Worm (Caenorhabditis elegans) whole organism, young adult: ENCODE data around the gene srxa-10.

ENCODE experiments used
- B0019.2 ChIP-seq: fragments of 200-800 bp; sonication (Bioruptor generic); conservative IDR thresholded peaks from 2 replicates; pipeline ENCODE4 v1.3.6; 2022; ENCODE audit warnings: missing genetic modification reagents, missing genetic modification characterization, missing compliant biosample characterization
- B0035.1 ChIP-seq: sonication (generic microtip); optimal IDR thresholded peaks from 2 replicates; lab custom pipeline; 2016; ENCODE audit warnings: missing genetic modification characterization, mild to moderate bottlenecking, missing compliant biosample characterization, missing genotype, missing genetic modification reagents
- F37B4.10 ChIP-seq: fragments of 200-800 bp; sonication (Bioruptor generic); IDR thresholded peaks from 2 replicates; pipeline ENCODE4 v1.3.6; 2022; ENCODE audit warnings: missing genetic modification characterization, missing compliant biosample characterization
- F52B5.7 ChIP-seq: sonication (generic microtip); optimal IDR thresholded peaks from 2 replicates; lab custom pipeline; 2016; ENCODE audit warnings: mild to moderate bottlenecking, missing genetic modification characterization, missing compliant biosample characterization
- Y67H2A.10 ChIP-seq: fragments of 200-800 bp; sonication (Bioruptor generic); conservative IDR thresholded peaks from 2 replicates; pipeline ENCODE4 v1.3.6; 2022; ENCODE audit warnings: missing genetic modification reagents, missing genetic modification characterization, missing compliant biosample characterization
- akir-1 ChIP-seq: fragments of 200-800 bp; sonication (Bioruptor generic); optimal IDR thresholded peaks from 2 replicates; lab custom pipeline; 2018; ENCODE audit warnings: mild to moderate bottlenecking, missing genetic modification characterization, moderate library complexity, missing compliant biosample characterization
- aptf-3 ChIP-seq: fragments of 200-800 bp; sonication (Bioruptor generic); IDR thresholded peaks from 2 replicates; pipeline ENCODE4 v1.3.6; 2022; ENCODE audit warnings: missing genetic modification characterization, missing compliant biosample characterization
- atf-7 ChIP-seq: sonication (generic microtip); optimal IDR thresholded peaks from 2 replicates; lab custom pipeline; 2017; ENCODE audit warnings: mild to moderate bottlenecking, missing genetic modification characterization, missing compliant biosample characterization
- attf-6 ChIP-seq: fragments of 200-800 bp; sonication (Bioruptor generic); IDR thresholded peaks from 2 replicates; pipeline ENCODE4 v1.3.6; 2022; ENCODE audit warnings: missing genetic modification reagents, missing genetic modification characterization, missing compliant biosample characterization
- bed-1 ChIP-seq: fragments of 200-800 bp; sonication (Bioruptor generic); IDR thresholded peaks from 2 replicates; pipeline ENCODE4 v1.3.6; 2022; ENCODE audit warnings: missing genetic modification reagents, missing genetic modification characterization, missing compliant biosample characterization
- ccch-3 ChIP-seq: fragments of 200-800 bp; sonication (Bioruptor generic); optimal IDR thresholded peaks from 2 replicates; lab custom pipeline; 2018; ENCODE audit warnings: mild to moderate bottlenecking, missing genetic modification characterization, missing compliant biosample characterization
- cebp-1 ChIP-seq, 2 experiments: fragments of 200-800 bp in 1 of 2; sonication (Bioruptor generic) in 1 of 2; sonication (generic microtip) in 1 of 2; IDR thresholded peaks in 1 of 2; optimal IDR thresholded peaks in 1 of 2; 2 replicates each; pipeline versions ENCODE4 v1.3.6 to Lab custom; 2017 to 2022; ENCODE audit warnings: missing compliant biosample characterization in 2 of 2, missing genetic modification characterization in 2 of 2, mild to moderate bottlenecking in 1 of 2, missing genetic modification reagents in 1 of 2, moderate library complexity in 1 of 2
- ceh-100 ChIP-seq: fragments of 200-800 bp; sonication (Bioruptor generic); IDR thresholded peaks from 2 replicates; pipeline ENCODE4 v1.3.6; 2022; ENCODE audit warnings: missing genetic modification reagents, missing genetic modification characterization, missing compliant biosample characterization
- ceh-40 ChIP-seq: fragments of 200-800 bp; sonication (Bioruptor generic); IDR thresholded peaks from 2 replicates; pipeline ENCODE4 v1.3.6; 2022; ENCODE audit warnings: missing genetic modification characterization, missing compliant biosample characterization
- ceh-79 ChIP-seq: sonication (generic microtip); optimal IDR thresholded peaks from 2 replicates; lab custom pipeline; 2017; ENCODE audit warnings: mild to moderate bottlenecking, missing genetic modification characterization, missing compliant biosample characterization
- die-1 ChIP-seq: sonication (generic microtip); optimal IDR thresholded peaks from 2 replicates; lab custom pipeline; 2016; ENCODE audit warnings: missing genotype, mild to moderate bottlenecking, missing genetic modification characterization, missing compliant biosample characterization
- dox-1 ChIP-seq: fragments of 200-800 bp; sonication (Bioruptor generic); IDR thresholded peaks from 2 replicates; pipeline ENCODE4 v1.3.6; 2022; ENCODE audit warnings: missing genetic modification reagents, missing genetic modification characterization, missing compliant biosample characterization
- dpff-1 ChIP-seq: sonication (generic microtip); optimal IDR thresholded peaks from 2 replicates; lab custom pipeline; 2017; ENCODE audit warnings: mild to moderate bottlenecking, missing genetic modification characterization, missing compliant biosample characterization
- efl-1 ChIP-seq: fragments of 150-350 bp; optimal IDR thresholded peaks from 2 replicates; lab custom pipeline; 2014; ENCODE audit warnings: missing biosample characterization, missing genetic modification reagents, missing genetic modification characterization
- egl-44 ChIP-seq: fragments of 200-800 bp; sonication (Bioruptor generic); IDR thresholded peaks from 2 replicates; pipeline ENCODE4 v1.3.6; 2022; ENCODE audit warnings: missing genetic modification reagents, missing genetic modification characterization, missing compliant biosample characterization
- egrh-3 ChIP-seq: fragments of 200-800 bp; sonication (Bioruptor generic); IDR thresholded peaks from 2 replicates; pipeline ENCODE4 v1.3.6; 2022; ENCODE audit warnings: missing genetic modification reagents, missing genetic modification characterization, missing compliant biosample characterization
- gei-17 ChIP-seq: fragments of 200-800 bp; sonication (Bioruptor generic); optimal IDR thresholded peaks from 2 replicates; lab custom pipeline; 2018; ENCODE audit warnings: mild to moderate bottlenecking, missing genetic modification characterization, missing compliant biosample characterization
- him-1 ChIP-seq: sonication (generic microtip); optimal IDR thresholded peaks from 2 replicates; lab custom pipeline; 2016; ENCODE audit warnings: missing genotype, missing genetic modification reagents, missing genetic modification characterization, missing compliant biosample characterization
- hlh-26 ChIP-seq: fragments of 200-800 bp; sonication (Bioruptor generic); conservative IDR thresholded peaks from 2 replicates; pipeline ENCODE4 v1.3.6; 2022; ENCODE audit warnings: missing genetic modification reagents, missing genetic modification characterization, missing compliant biosample characterization
- lag-1 ChIP-seq: fragments of 200-800 bp; sonication (Bioruptor generic); IDR thresholded peaks from 2 replicates; pipeline ENCODE4 v1.3.6; 2022; ENCODE audit warnings: missing genetic modification reagents, missing genetic modification characterization, missing compliant biosample characterization
- lin-54 ChIP-seq: fragments of 200-800 bp; sonication (Bioruptor generic); optimal IDR thresholded peaks from 2 replicates; lab custom pipeline; 2018; ENCODE audit warnings: mild to moderate bottlenecking, missing genetic modification characterization, missing compliant biosample characterization
- lsy-27 ChIP-seq: sonication (generic microtip); optimal IDR thresholded peaks from 2 replicates; lab custom pipeline; 2017; ENCODE audit warnings: missing genetic modification characterization, mild to moderate bottlenecking, missing compliant biosample characterization, antibody characterized with exemption, missing genotype, borderline replicate concordance; ENCODE audit not compliant: insufficient read depth
- madf-3 ChIP-seq: fragments of 200-800 bp; sonication (Bioruptor generic); IDR thresholded peaks from 2 replicates; pipeline ENCODE4 v1.3.6; 2022; ENCODE audit warnings: missing genetic modification reagents, missing genetic modification characterization, missing compliant biosample characterization
- madf-6 ChIP-seq: fragments of 200-800 bp; sonication (Bioruptor generic); IDR thresholded peaks from 2 replicates; pipeline ENCODE4 v1.3.6; 2022; ENCODE audit warnings: missing genetic modification reagents, missing genetic modification characterization, missing compliant biosample characterization
- mcd-1 ChIP-seq: fragments of 200-800 bp; sonication (Bioruptor generic); IDR thresholded peaks from 2 replicates; pipeline ENCODE4 v1.3.6; 2022; ENCODE audit warnings: missing genetic modification reagents, missing genetic modification characterization, missing compliant biosample characterization
- mes-4 ChIP-seq: sonication (generic microtip); optimal IDR thresholded peaks from 2 replicates; lab custom pipeline; 2016; ENCODE audit warnings: missing genotype, missing genetic modification characterization, missing compliant biosample characterization
- nfya-1 ChIP-seq: sonication (generic microtip); optimal IDR thresholded peaks from 2 replicates; lab custom pipeline; 2017; ENCODE audit warnings: antibody characterized with exemption, missing compliant biosample characterization, missing genetic modification characterization, borderline replicate concordance; ENCODE audit not compliant: insufficient read depth
- nfyb-1 ChIP-seq: fragments of 200-800 bp; sonication (Bioruptor generic); IDR thresholded peaks from 2 replicates; pipeline ENCODE4 v1.3.6; 2022; ENCODE audit warnings: missing genetic modification reagents, missing genetic modification characterization, missing compliant biosample characterization
- nhr-120 ChIP-seq: fragments of 200-800 bp; sonication (Bioruptor generic); IDR thresholded peaks from 2 replicates; pipeline ENCODE4 v1.3.6; 2022; ENCODE audit warnings: missing genetic modification characterization, missing compliant biosample characterization
- nhr-179 ChIP-seq: sonication (generic microtip); optimal IDR thresholded peaks from 2 replicates; lab custom pipeline; 2016; ENCODE audit warnings: mild to moderate bottlenecking, missing genetic modification characterization, missing compliant biosample characterization
- nhr-80 ChIP-seq: sonication (generic microtip); optimal IDR thresholded peaks from 2 replicates; lab custom pipeline; 2016; ENCODE audit warnings: missing genetic modification characterization, missing compliant biosample characterization
- snpc-4 ChIP-seq, 5 experiments: fragments of 150-350 bp in 1 of 5; sonication (generic microtip) in 4 of 5; optimal IDR thresholded peaks; 2 replicates each; lab custom pipeline; 2014 to 2018; ENCODE audit warnings: missing genetic modification characterization in 5 of 5, missing biosample characterization in 3 of 5, antibody characterized with exemption in 2 of 5, mild to moderate bottlenecking in 2 of 5, missing compliant biosample characterization in 2 of 5, missing genotype in 2 of 5, moderate library complexity in 2 of 5, missing genetic modification reagents in 1 of 5
- somi-1 ChIP-seq: fragments of 200-800 bp; sonication (Bioruptor generic); optimal IDR thresholded peaks from 2 replicates; lab custom pipeline; 2018; ENCODE audit warnings: mild to moderate bottlenecking, missing genetic modification characterization, missing compliant biosample characterization
- sptf-2 ChIP-seq: fragments of 200-800 bp; sonication (Bioruptor generic); optimal IDR thresholded peaks from 2 replicates; lab custom pipeline; 2018; ENCODE audit warnings: mild to moderate bottlenecking, missing genetic modification characterization, missing compliant biosample characterization
- unc-130 ChIP-seq: sonication (generic microtip); optimal IDR thresholded peaks from 2 replicates; lab custom pipeline; 2016; ENCODE audit warnings: missing genetic modification reagents, missing genetic modification characterization, missing compliant biosample characterization
- unc-62 ChIP-seq: fragments of 150-350 bp; optimal IDR thresholded peaks from 2 replicates; lab custom pipeline; 2014; ENCODE audit warnings: missing biosample characterization, missing genetic modification reagents, missing genetic modification characterization
- zfh-2 ChIP-seq: fragments of 200-800 bp; sonication (Bioruptor generic); conservative IDR thresholded peaks from 2 replicates; pipeline ENCODE4 v1.3.6; 2022; ENCODE audit warnings: missing genetic modification reagents, missing genetic modification characterization, missing compliant biosample characterization
- zim-3 ChIP-seq: sonication (generic microtip); optimal IDR thresholded peaks from 2 replicates; lab custom pipeline; 2017; ENCODE audit warnings: mild to moderate bottlenecking, missing genetic modification characterization, moderate library complexity, missing compliant biosample characterization
- ztf-25 ChIP-seq: fragments of 200-800 bp; sonication (Bioruptor generic); IDR thresholded peaks from 2 replicates; pipeline ENCODE4 v1.3.6; 2022; ENCODE audit warnings: missing genetic modification reagents, missing genetic modification characterization, missing compliant biosample characterization
- ztf-26 ChIP-seq: sonication (generic microtip); optimal IDR thresholded peaks from 2 replicates; lab custom pipeline; 2017; ENCODE audit warnings: missing genetic modification characterization, missing compliant biosample characterization

srxa-10 gene

ce11 chrIII:9782011-9782436 is 14.3 kb downstream of the srxa-10 start, which contains the start of gene vha-2 (continued):
- peak; percentile 62 for TF ChIP-seq mcd-1 (GFP tag; lab: Robert Waterston, UW)
- TF ChIP-seq ztf-25, result no peak

ce11 chrIII:9780665-9781304 is 15.6 kb downstream of the srxa-10 start, which contains the start of gene vha-1:
vha-1 (plus strand) TSS chrIII:9781254.
- TF ChIP-seq bed-1 (GFP tag; lab: Robert Waterston, UW), result no peak
- TF ChIP-seq Y67H2A.10 (GFP tag; lab: Robert Waterston, UW), result peak; percentile 93
- peak; percentile 27 for TF ChIP-seq efl-1
- TF ChIP-seq attf-6 (GFP tag; lab: Robert Waterston, UW), result no peak
- peak; percentile 77 for TF ChIP-seq ceh-100 (GFP tag; lab: Robert Waterston, UW)
- TF ChIP-seq dox-1, result peak; percentile 88
- TF ChIP-seq gei-17, result no peak
- no peak for TF ChIP-seq nhr-120 (GFP tag; lab: Robert Waterston, UW)
- no peak for TF ChIP-seq nfya-1
- no peak for TF ChIP-seq F37B4.10 (GFP tag; lab: Robert Waterston, UW)
- peak; percentile 100 for TF ChIP-seq madf-3 (GFP tag; lab: Robert Waterston, UW)
- peak; percentile 70 for TF ChIP-seq lin-54 (GFP tag; lab: Kevin White, UChicago)
- no peak for TF ChIP-seq F52B5.7 (tag; lab: Kevin White, UChicago)
- TF ChIP-seq ztf-26 (tag; lab: Kevin White, UChicago), result peak; percentile 67
- TF ChIP-seq unc-62 (GFP tag; lab: Kevin White, UChicago), result peak; percentile 18
- no peak for TF ChIP-seq zim-3 (tag; lab: Kevin White, UChicago)
- no peak for TF ChIP-seq aptf-3 (GFP tag; lab: Robert Waterston, UW)
- TF ChIP-seq madf-6 (GFP tag; lab: Robert Waterston, UW), result peak; percentile 38; the same call in 1 of the 2 replicates
- no peak for TF ChIP-seq lag-1 (GFP tag; lab: Robert Waterston, UW)
- peak; percentile 43 for TF ChIP-seq lsy-27 (tag; lab: Kevin White, UChicago)
- peak; percentile 98 for TF ChIP-seq nhr-80 (tag; lab: Kevin White, UChicago)
- TF ChIP-seq cebp-1 (GFP tag; IDR thresholded peaks at IDR 0.05; lab: Robert Waterston, UW), result 0 out of 2 replicates have a peak, but pooled peaks have one; percentile 38
- TF ChIP-seq cebp-1 (tag; optimal IDR thresholded peaks at IDR 0.05; lab: Kevin White, UChicago), result peak; percentile 74
- TF ChIP-seq B0035.1 (tag; lab: Kevin White, UChicago), result no peak
- peak; percentile 26; the same call in 1 of the 2 replicates for TF ChIP-seq egrh-3 (GFP tag; lab: Robert Waterston, UW)
- TF ChIP-seq somi-1, result peak; percentile 31
- peak; percentile 8 for TF ChIP-seq atf-7
- no peak for TF ChIP-seq him-1
- peak; percentile 67; the same call in 1 of the 2 replicates for TF ChIP-seq nfyb-1
- TF ChIP-seq unc-130 (GFP tag; lab: Kevin White, UChicago), result no peak
- TF ChIP-seq die-1 (tag; lab: Kevin White, UChicago), result peak; percentile 30
- no peak for TF ChIP-seq nhr-179 (tag; lab: Kevin White, UChicago)
- no peak for TF ChIP-seq hlh-26 (GFP tag; lab: Robert Waterston, UW)
- no peak for TF ChIP-seq ccch-3 (GFP tag; lab: Kevin White, UChicago)
- no peak for TF ChIP-seq snpc-4 (GFP tag; optimal IDR thresholded peaks at IDR 0.05; lab: Kevin White, UChicago)
- peak in 3 of 4 experiments; percentile 36 to 62 (median 46) for TF ChIP-seq snpc-4 (tag; optimal IDR thresholded peaks at IDR 0.05; lab: Kevin White, UChicago)
- no peak for TF ChIP-seq dpff-1 (tag; lab: Kevin White, UChicago)
- TF ChIP-seq akir-1, result no peak
- peak; percentile 97 for TF ChIP-seq mcd-1 (GFP tag; lab: Robert Waterston, UW)
- TF ChIP-seq egl-44 (GFP tag; lab: Robert Waterston, UW), result no peak
- TF ChIP-seq B0019.2 (GFP tag; lab: Robert Waterston, UW), result no peak
- TF ChIP-seq mes-4 (tag; lab: Kevin White, UChicago), result no peak
- TF ChIP-seq zfh-2 (GFP tag; lab: Robert Waterston, UW), result peak; percentile 55; the same call in 1 of the 2 replicates
- no peak for TF ChIP-seq ceh-40 (GFP tag; lab: Robert Waterston, UW)
- no peak for TF ChIP-seq ceh-79 (tag; lab: Kevin White, UChicago)
- no peak for TF ChIP-seq sptf-2 (GFP tag; lab: Kevin White, UChicago)
